Worm (Caenorhabditis elegans) whole organism, L1 larva: ENCODE measurements around the gene mars-1.
A peak's percentile ranks its signal among the peaks of the same experiment; 100 is the strongest.

Source experiments
- C16A3.4 ChIP-seq: fragments of 150-350 bp; optimal IDR thresholded peaks from 2 replicates; lab custom pipeline; 2014; ENCODE audit warnings: missing biosample characterization, missing genetic modification characterization
- C34B4.2 ChIP-seq: sonication (generic microtip); optimal IDR thresholded peaks from 2 replicates; lab custom pipeline; 2017; ENCODE audit warnings: mild to moderate bottlenecking, missing genetic modification characterization, missing compliant biosample characterization
- alr-1 ChIP-seq: fragments of 200-800 bp; sonication (Bioruptor generic); optimal IDR thresholded peaks from 2 replicates; lab custom pipeline; 2018; ENCODE audit warnings: borderline replicate concordance, mild to moderate bottlenecking, missing genetic modification characterization, missing compliant biosample characterization
- aly-2 ChIP-seq: fragments of 150-350 bp; optimal IDR thresholded peaks from 2 replicates; lab custom pipeline; 2014; ENCODE audit warnings: missing biosample characterization, missing genetic modification characterization
- ama-1 ChIP-seq: fragments of 150-350 bp; optimal IDR thresholded peaks from 2 replicates; lab custom pipeline; 2014
- ceh-63 ChIP-seq: fragments of 200-800 bp; sonication (Bioruptor generic); optimal IDR thresholded peaks from 2 replicates; lab custom pipeline; 2018; ENCODE audit warnings: mild to moderate bottlenecking, missing genetic modification characterization, missing compliant biosample characterization
- ceh-82 ChIP-seq, 3 experiments: fragments of 150-350 bp in 1 of 3; sonication (generic microtip) in 2 of 3; optimal IDR thresholded peaks; 2 replicates each; lab custom pipeline; 2014 to 2017; ENCODE audit warnings: missing biosample characterization in 3 of 3, missing genetic modification characterization in 3 of 3
- ceh-88 ChIP-seq: fragments of 200-800 bp; sonication (Bioruptor generic); IDR thresholded peaks from 2 replicates; pipeline ENCODE4 v1.3.6; 2022; ENCODE audit warnings: missing genetic modification characterization, missing compliant biosample characterization
- ces-1 ChIP-seq: fragments of 150-350 bp; optimal IDR thresholded peaks from 2 replicates; lab custom pipeline; 2014; ENCODE audit warnings: missing biosample characterization, missing genetic modification reagents, missing genetic modification characterization
- dpl-1 ChIP-seq, 3 experiments: fragments of 150-350 bp in 2 of 3; sonication (generic microtip) in 1 of 3; optimal IDR thresholded peaks; 2 replicates each; lab custom pipeline; 2014 to 2017; ENCODE audit warnings: missing biosample characterization in 3 of 3, missing genetic modification characterization in 3 of 3, missing genetic modification reagents in 3 of 3
- efl-1 ChIP-seq, 4 experiments: fragments of 150-350 bp; optimal IDR thresholded peaks in 3 of 4; peaks in 1 of 4; 1 replicate in 1 of 4; 2 replicates in 3 of 4; lab custom pipeline; 2014; ENCODE audit warnings: missing biosample characterization in 2 of 4, missing genetic modification characterization in 2 of 4, missing genetic modification reagents in 2 of 4
- efl-3 ChIP-seq: fragments of 200-800 bp; sonication (Bioruptor generic); optimal IDR thresholded peaks from 2 replicates; lab custom pipeline; 2018; ENCODE audit warnings: mild to moderate bottlenecking, missing genetic modification characterization, missing compliant biosample characterization
- egl-13 ChIP-seq: sonication (generic microtip); optimal IDR thresholded peaks from 2 replicates; lab custom pipeline; 2016; ENCODE audit warnings: missing genotype, missing genetic modification reagents, missing genetic modification characterization, missing compliant biosample characterization
- egl-27 ChIP-seq, 2 experiments: fragments of 150-350 bp in 1 of 2; sonication (generic microtip); optimal IDR thresholded peaks; 3 replicates each; lab custom pipeline; 2017 to 2018; ENCODE audit warnings: missing biosample characterization in 2 of 2, missing genetic modification characterization in 2 of 2, missing genetic modification reagents in 2 of 2
- elt-2 ChIP-seq: sonication (generic microtip); optimal IDR thresholded peaks from 2 replicates; lab custom pipeline; 2016; ENCODE audit warnings: missing genetic modification characterization, mild to moderate bottlenecking, inconsistent platforms, missing compliant biosample characterization, missing genetic modification reagents
- fkh-10 ChIP-seq: sonication (generic microtip); optimal IDR thresholded peaks from 2 replicates; lab custom pipeline; 2017; ENCODE audit warnings: missing biosample characterization, missing genetic modification reagents, missing genetic modification characterization
- fkh-4 ChIP-seq: sonication (generic microtip); optimal IDR thresholded peaks from 2 replicates; lab custom pipeline; 2016; ENCODE audit warnings: missing compliant biosample characterization, missing genetic modification characterization, borderline replicate concordance
- fkh-8 ChIP-seq: sonication (generic microtip); optimal IDR thresholded peaks from 2 replicates; lab custom pipeline; 2016; ENCODE audit warnings: mild to moderate bottlenecking, missing genetic modification characterization, missing compliant biosample characterization
- grh-1 ChIP-seq: fragments of 200-800 bp; sonication (Bioruptor generic); IDR thresholded peaks from 2 replicates; pipeline ENCODE4 v1.3.6; 2022; ENCODE audit warnings: missing genetic modification reagents, missing genetic modification characterization, missing compliant biosample characterization
- irx-1 ChIP-seq: sonication (generic microtip); optimal IDR thresholded peaks from 2 replicates; lab custom pipeline; 2016; ENCODE audit warnings: missing genetic modification characterization, missing compliant biosample characterization
- lin-14 ChIP-seq: fragments of 200-800 bp; sonication (Bioruptor generic); optimal IDR thresholded peaks from 2 replicates; lab custom pipeline; 2018; ENCODE audit warnings: mild to moderate bottlenecking, missing genetic modification characterization, moderate library complexity, missing compliant biosample characterization
- lsy-2 ChIP-seq, 2 experiments: fragments of 150-350 bp; optimal IDR thresholded peaks; 2 replicates each; lab custom pipeline; 2014; ENCODE audit warnings: missing biosample characterization in 2 of 2, missing genetic modification characterization in 2 of 2
- mef-2 ChIP-seq: fragments of 150-350 bp; optimal IDR thresholded peaks from 2 replicates; lab custom pipeline; 2014; ENCODE audit warnings: missing biosample characterization, missing genetic modification characterization
- mep-1 ChIP-seq: fragments of 150-350 bp; optimal IDR thresholded peaks from 2 replicates; lab custom pipeline; 2014; ENCODE audit warnings: missing biosample characterization, missing genetic modification characterization
- nhr-12 ChIP-seq: sonication (generic microtip); optimal IDR thresholded peaks from 2 replicates; lab custom pipeline; 2017; ENCODE audit warnings: missing biosample characterization, missing genetic modification characterization
- nhr-19 ChIP-seq: fragments of 200-800 bp; sonication (Bioruptor generic); conservative IDR thresholded peaks from 2 replicates; pipeline ENCODE4 v1.3.6; 2022; ENCODE audit warnings: missing genetic modification characterization, missing compliant biosample characterization
- nhr-20 ChIP-seq: sonication (generic microtip); optimal IDR thresholded peaks from 2 replicates; lab custom pipeline; 2016; ENCODE audit warnings: mild to moderate bottlenecking, missing genetic modification characterization, missing compliant biosample characterization
- nhr-237 ChIP-seq: fragments of 150-350 bp; optimal IDR thresholded peaks from 2 replicates; lab custom pipeline; 2014; ENCODE audit warnings: missing biosample characterization, missing genetic modification characterization
- nhr-47 ChIP-seq: sonication (generic microtip); optimal IDR thresholded peaks from 2 replicates; lab custom pipeline; 2016; ENCODE audit warnings: mild to moderate bottlenecking, missing genetic modification characterization, moderate library complexity, missing compliant biosample characterization
- nhr-71 ChIP-seq: sonication (generic microtip); optimal IDR thresholded peaks from 2 replicates; lab custom pipeline; 2016; ENCODE audit warnings: mild to moderate bottlenecking, missing genetic modification characterization, moderate library complexity, missing compliant biosample characterization
- nhr-76 ChIP-seq: sonication (generic microtip); optimal IDR thresholded peaks from 2 replicates; lab custom pipeline; 2017; ENCODE audit warnings: missing biosample characterization, missing genetic modification characterization
- nhr-84 ChIP-seq: sonication (generic microtip); optimal IDR thresholded peaks from 2 replicates; lab custom pipeline; 2017; ENCODE audit warnings: missing biosample characterization, missing genetic modification characterization
- nhr-90 ChIP-seq: sonication (generic microtip); optimal IDR thresholded peaks from 2 replicates; lab custom pipeline; 2016; ENCODE audit warnings: mild to moderate bottlenecking, missing genetic modification characterization, missing compliant biosample characterization; ENCODE audit not compliant: poor library complexity
- pag-3 ChIP-seq: sonication (generic microtip); optimal IDR thresholded peaks from 2 replicates; lab custom pipeline; 2017; ENCODE audit warnings: missing genetic modification characterization, mild to moderate bottlenecking, missing compliant biosample characterization, antibody characterized with exemption, borderline replicate concordance; ENCODE audit not compliant: insufficient read depth
- rnt-1 ChIP-seq: sonication (generic microtip); optimal IDR thresholded peaks from 2 replicates; lab custom pipeline; 2016; ENCODE audit warnings: mild to moderate bottlenecking, missing genetic modification characterization, moderate library complexity, missing compliant biosample characterization
- skn-1 ChIP-seq: fragments of 150-350 bp; optimal IDR thresholded peaks from 2 replicates; lab custom pipeline; 2014; ENCODE audit warnings: missing biosample characterization, missing genetic modification characterization
- snpc-4 ChIP-seq: fragments of 150-350 bp; optimal IDR thresholded peaks from 2 replicates; lab custom pipeline; 2014; ENCODE audit warnings: missing biosample characterization, missing genetic modification characterization
- sox-4 ChIP-seq: sonication (generic microtip); optimal IDR thresholded peaks from 2 replicates; lab custom pipeline; 2016; ENCODE audit warnings: missing genetic modification characterization, missing compliant biosample characterization
- sup-37 ChIP-seq: fragments of 200-800 bp; sonication (Bioruptor generic); optimal IDR thresholded peaks from 2 replicates; lab custom pipeline; 2018; ENCODE audit warnings: mild to moderate bottlenecking, missing genetic modification characterization, missing compliant biosample characterization
- tbx-2 ChIP-seq: sonication (generic microtip); optimal IDR thresholded peaks from 2 replicates; lab custom pipeline; 2016; ENCODE audit warnings: missing genetic modification characterization, missing compliant biosample characterization
- unc-30 ChIP-seq: sonication (generic microtip); optimal IDR thresholded peaks from 2 replicates; lab custom pipeline; 2017; ENCODE audit warnings: missing biosample characterization, missing genetic modification characterization
- unc-62 ChIP-seq: fragments of 150-350 bp; optimal IDR thresholded peaks from 2 replicates; lab custom pipeline; 2014; ENCODE audit warnings: missing biosample characterization, missing genetic modification reagents, missing genetic modification characterization
- unc-86 ChIP-seq: sonication (generic microtip); optimal IDR thresholded peaks from 2 replicates; lab custom pipeline; 2016; ENCODE audit warnings: missing genetic modification characterization, missing compliant biosample characterization
- unc-98 ChIP-seq: fragments of 200-800 bp; sonication (Bioruptor generic); IDR thresholded peaks from 2 replicates; pipeline ENCODE4 v1.3.6; 2022; ENCODE audit warnings: missing genetic modification characterization, missing compliant biosample characterization
- xbp-1 ChIP-seq: sonication (generic microtip); optimal IDR thresholded peaks from 2 replicates; lab custom pipeline; 2016; ENCODE audit warnings: missing genetic modification characterization, missing compliant biosample characterization
- zag-1 ChIP-seq: fragments of 150-350 bp; optimal IDR thresholded peaks from 2 replicates; lab custom pipeline; 2014; ENCODE audit warnings: missing biosample characterization, missing genetic modification characterization
- ztf-11 ChIP-seq, 2 experiments: sonication (generic microtip); optimal IDR thresholded peaks; 2 replicates each; lab custom pipeline; 2016 to 2017; ENCODE audit warnings: missing genetic modification characterization in 2 of 2, missing biosample characterization in 1 of 2, missing compliant biosample characterization in 1 of 2

Gene mars-1

ce11 chrIV:11635437-11636408 lies at the start of gene mars-1 (continued):
- TF ChIP-seq nhr-71 (tag; lab: Kevin White, UChicago), result peak; percentile 89
- TF ChIP-seq lsy-2 (tag; optimal IDR thresholded peaks at IDR 0.05; lab: Kevin White, UChicago), result peak; percentile 65 to 88
- TF ChIP-seq C34B4.2 (tag; lab: Kevin White, UChicago), result no peak
- no peak for TF ChIP-seq fkh-4 (tag; lab: Kevin White, UChicago)
- TF ChIP-seq snpc-4 (tag; lab: Kevin White, UChicago), result peak; percentile 17
- peak; percentile 56 for TF ChIP-seq unc-86 (tag; lab: Kevin White, UChicago)
- no peak for TF ChIP-seq unc-62 (GFP tag; lab: Kevin White, UChicago)
- TF ChIP-seq mef-2, result no peak
- TF ChIP-seq nhr-19 (GFP tag; lab: Robert Waterston, UW), result peak; percentile 51
- peak; percentile 34 for TF ChIP-seq skn-1 (tag; lab: Kevin White, UChicago)
- TF ChIP-seq lin-14 (GFP tag; lab: Kevin White, UChicago), result peak; percentile 84
- TF ChIP-seq egl-13 (tag; lab: Kevin White, UChicago), result peak; percentile 56
- TF ChIP-seq nhr-237, result peak; percentile 51
- peak; percentile 84 for TF ChIP-seq mep-1
- TF ChIP-seq irx-1 (tag; lab: Kevin White, UChicago), result peak; percentile 64
- TF ChIP-seq zag-1, result no peak
- peak; percentile 60; the same call in 1 of the 2 replicates for TF ChIP-seq ceh-88
- TF ChIP-seq sup-37 (GFP tag; lab: Kevin White, UChicago), result no peak
- peak; percentile 86 for TF ChIP-seq fkh-8 (tag; lab: Kevin White, UChicago)
- peak; percentile 40 for TF ChIP-seq sox-4 (tag; lab: Kevin White, UChicago)
- TF ChIP-seq rnt-1 (tag; lab: Kevin White, UChicago), result peak; percentile 72
- TF ChIP-seq nhr-20, result peak; percentile 86
- peak; percentile 73 for TF ChIP-seq tbx-2 (tag; lab: Kevin White, UChicago)
- no peak for TF ChIP-seq unc-30 (tag; lab: Kevin White, UChicago)
- peak; percentile 82 for TF ChIP-seq nhr-47 (tag; lab: Kevin White, UChicago)
- no peak for TF ChIP-seq fkh-10 (GFP tag; lab: Kevin White, UChicago)
- TF ChIP-seq nhr-76 (tag; lab: Kevin White, UChicago), result no peak
- TF ChIP-seq efl-1 (optimal IDR thresholded peaks at IDR 0.05; lab: Kevin White, UChicago), result peak; percentile 70 to 72
- peak; percentile 58 to 89 for TF ChIP-seq efl-1 (GFP tag; optimal IDR thresholded peaks at IDR 0.05 in 1 of 2; lab: Kevin White, UChicago)
- no peak for TF ChIP-seq pag-3
- TF ChIP-seq efl-3 (GFP tag; lab: Kevin White, UChicago), result no peak
- TF ChIP-seq dpl-1 (GFP tag; optimal IDR thresholded peaks at IDR 0.05; lab: Kevin White, UChicago), result peak; percentile 53 to 63 (median 61)
- peak; percentile 12 to 53 (median 49) for TF ChIP-seq ceh-82 (tag; optimal IDR thresholded peaks at IDR 0.05; lab: Kevin White, UChicago)
- no peak for TF ChIP-seq egl-27 (tag; optimal IDR thresholded peaks at IDR 0.05; lab: Kevin White, UChicago)

DNA sequence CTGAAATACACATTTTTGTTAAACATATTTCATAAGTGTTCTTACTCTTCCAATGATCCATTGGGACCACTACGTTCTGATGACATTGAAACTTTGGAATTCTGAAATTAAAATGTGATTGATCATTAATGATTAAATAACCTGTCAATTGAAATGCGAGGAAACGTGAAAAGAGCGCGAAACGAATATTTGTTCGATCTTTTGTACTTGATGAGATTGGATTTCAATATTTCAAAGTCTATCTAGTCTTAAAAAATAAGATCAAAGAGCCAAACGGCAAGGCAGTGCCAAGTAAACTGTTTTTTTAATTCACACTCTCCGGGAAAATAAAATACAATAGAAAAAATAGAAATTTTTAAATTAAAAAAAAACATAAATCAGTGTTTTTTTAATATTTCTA lies 46.6 kb upstream of the mars-1 start, which contains the start of gene ZK792.4:
Gene ZK792.4, minus strand, starts transcription at position 101 of the 400 bp plus-strand sequence.
- TF ChIP-seq nhr-47 (tag; lab: Kevin White, UChicago), result no peak
- no peak for TF ChIP-seq ztf-11 (tag; optimal IDR thresholded peaks at IDR 0.05; lab: Kevin White, UChicago)
- no peak for TF ChIP-seq fkh-4 (tag; lab: Kevin White, UChicago)
- no peak for TF ChIP-seq nhr-71 (tag; lab: Kevin White, UChicago)
- TF ChIP-seq nhr-12 (tag; lab: Kevin White, UChicago), result no peak
- no peak for TF ChIP-seq grh-1 (GFP tag; lab: Robert Waterston, UW)
- no peak for TF ChIP-seq xbp-1 (tag; lab: Kevin White, UChicago)
- no peak for TF ChIP-seq C16A3.4 (tag; lab: Kevin White, UChicago)
- no peak for TF ChIP-seq ceh-63 (GFP tag; lab: Kevin White, UChicago)
- no peak for TF ChIP-seq sup-37 (GFP tag; lab: Kevin White, UChicago)
- TF ChIP-seq aly-2 (tag; lab: Kevin White, UChicago), result no peak
- no peak for TF ChIP-seq alr-1 (tag; lab: Kevin White, UChicago)
- TF ChIP-seq nhr-84 (tag; lab: Kevin White, UChicago), result no peak
- TF ChIP-seq sox-4 (tag; lab: Kevin White, UChicago), result no peak
- no peak for TF ChIP-seq nhr-19 (GFP tag; lab: Robert Waterston, UW)
- no peak for TF ChIP-seq ama-1
- TF ChIP-seq nhr-90, result no peak
- no peak for TF ChIP-seq unc-98
- no peak for TF ChIP-seq ces-1
- TF ChIP-seq elt-2, result no peak
